Fruit fly (Drosophila melanogaster): ENCODE data around the gene CG1161.

- no peak for TF ChIP-seq Sp1 (GFP tag; optimal IDR thresholded peaks at IDR 0.05)
- TF ChIP-seq Jra (GFP tag; optimal IDR thresholded peaks at IDR 0.05): no peak
- no peak for TF ChIP-seq CG32264 (GFP tag; optimal IDR thresholded peaks at IDR 0.05)
- TF ChIP-seq Hr78 (GFP tag; optimal IDR thresholded peaks at IDR 0.05): no peak
- no peak for TF ChIP-seq Rel (GFP tag; optimal IDR thresholded peaks at IDR 0.05)
- TF ChIP-seq Rel (tag; optimal IDR thresholded peaks at IDR 0.05): no peak
- no peak for TF ChIP-seq h (GFP tag; optimal IDR thresholded peaks at IDR 0.05)
- TF ChIP-seq lola (GFP tag; optimal IDR thresholded peaks at IDR 0.05): no peak
- no peak for TF ChIP-seq CrebA (GFP tag; optimal IDR thresholded peaks at IDR 0.05; ENCODE audit: borderline replicate concordance)
- TF ChIP-seq Dfd (GFP tag; optimal IDR thresholded peaks at IDR 0.05): no peak
- no peak for TF ChIP-seq jim (GFP tag; optimal IDR thresholded peaks at IDR 0.05)
Observed at dm6 chr3R:5355135-5355493, 222 bp downstream of the CG1161 start.
